Fruit fly (Drosophila melanogaster): Measurements from ENCODE around the gene CG1943.
A peak's percentile ranks its signal among the peaks of the same experiment; 100 is the strongest.

CG1943 gene

DNA sequence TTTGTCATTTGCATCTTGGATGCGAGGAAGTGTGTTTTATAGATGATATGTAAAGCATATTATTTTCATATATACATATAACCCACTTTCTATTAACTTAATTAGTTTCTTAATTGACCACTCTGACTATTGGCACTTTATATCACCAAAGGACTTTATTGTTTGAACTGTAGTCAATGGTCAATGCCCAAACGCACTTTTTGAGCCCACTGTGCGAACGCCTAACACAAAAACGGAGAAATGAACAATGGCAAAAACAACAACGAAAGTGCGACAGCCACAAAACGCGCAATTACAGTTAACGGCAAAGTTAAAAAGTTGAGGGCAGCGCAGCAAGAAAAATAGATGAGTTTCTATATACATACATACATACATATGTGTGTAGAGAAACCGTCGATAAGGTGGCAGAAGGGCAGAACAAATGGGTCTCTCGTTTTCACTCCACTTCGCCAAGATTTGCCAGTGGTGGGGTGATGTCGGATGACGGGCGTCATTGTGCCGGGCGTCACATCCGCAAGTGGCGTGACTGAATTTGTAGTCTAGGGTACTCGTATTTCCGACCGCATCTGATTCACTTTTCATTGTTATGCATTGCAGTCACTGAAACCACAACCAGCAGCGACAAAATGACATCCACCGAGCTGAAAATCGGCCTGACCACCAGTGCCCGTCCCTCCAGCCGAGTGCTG, 1.8 kb downstream of the CG1943 start:
- no peak for TF ChIP-seq dl (GFP tag; optimal IDR thresholded peaks at IDR 0.05; ENCODE audit: insufficient read depth in 1 of 2, partially characterized antibody in 2 of 2)
- peak; percentile 46 for TF ChIP-seq br (GFP tag; optimal IDR thresholded peaks at IDR 0.05)
- TF ChIP-seq sage (GFP tag; optimal IDR thresholded peaks at IDR 0.05): peak; percentile 15
- TF ChIP-seq h (GFP tag; optimal IDR thresholded peaks at IDR 0.05): no peak
- no peak for TF ChIP-seq OdsH (GFP tag; optimal IDR thresholded peaks at IDR 0.05)
- no peak for TF ChIP-seq Hr83 (GFP tag; optimal IDR thresholded peaks at IDR 0.05; ENCODE audit: poor library complexity, severe bottlenecking)

- TF ChIP-seq lola (GFP tag; optimal IDR thresholded peaks at IDR 0.05) (no peak), dsf (GFP tag; optimal IDR thresholded peaks at IDR 0.05; ENCODE audit: borderline replicate concordance) (no peak), ey (GFP tag; optimal IDR thresholded peaks at IDR 0.05) (no peak), Mio (GFP tag; optimal IDR thresholded peaks at IDR 0.05) (no peak), tai (GFP tag; optimal IDR thresholded peaks at IDR 0.05) (no peak), Hnf4 (GFP tag; optimal IDR thresholded peaks at IDR 0.05) (no peak), sv (GFP tag; optimal IDR thresholded peaks at IDR 0.05) (no peak), OdsH (GFP tag; optimal IDR thresholded peaks at IDR 0.05) (no peak), Hr78 (GFP tag; optimal IDR thresholded peaks at IDR 0.05) (no peak), CG32264 (GFP tag; optimal IDR thresholded peaks at IDR 0.05) (no peak), CG9705 (GFP tag; optimal IDR thresholded peaks at IDR 0.05) (no peak), woc (GFP tag; optimal IDR thresholded peaks at IDR 0.05) (no peak), N (GFP tag; optimal IDR thresholded peaks at IDR 0.05) (no peak), CrebA (GFP tag; optimal IDR thresholded peaks at IDR 0.05; ENCODE audit: borderline replicate concordance) (no peak), Jra (GFP tag; optimal IDR thresholded peaks at IDR 0.05) (no peak)
These were observed 5.1 kb downstream of the CG1943 start for dm6 chr3R:7079718-7080117.

dm6 chr3R:7080157-7080916, 5.7 kb downstream of the CG1943 start, which contains the start of gene Ref1:
Gene Ref1 (minus strand): TSS chr3R:7080387.
- TF ChIP-seq woc (GFP tag; optimal IDR thresholded peaks at IDR 0.05) (peak; percentile 63), CrebA (GFP tag; optimal IDR thresholded peaks at IDR 0.05; ENCODE audit: borderline replicate concordance) (no peak)

DNA sequence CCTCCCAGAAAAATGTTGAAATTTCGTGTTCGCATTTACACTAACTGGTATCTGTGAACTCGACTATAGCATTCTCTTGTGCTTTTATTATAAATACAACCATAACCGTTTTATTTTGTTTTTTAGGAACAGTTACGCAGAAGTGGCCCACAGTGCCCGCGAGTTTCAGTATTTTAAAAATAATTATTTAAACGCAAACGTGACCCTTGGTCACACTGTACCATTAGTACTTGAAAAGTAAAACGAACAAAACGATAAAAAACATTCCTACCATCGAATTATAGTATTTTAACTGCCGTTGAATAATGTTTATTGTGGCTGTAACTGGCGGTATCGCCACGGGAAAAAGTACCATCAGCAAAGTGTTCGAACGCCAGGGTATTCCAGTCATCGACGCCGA, 7.3 kb downstream of the CG1943 start, which contains the start of gene Dpck:
TSS of gene Dpck (plus strand) at position 211 of the 400 bp plus-strand sequence.
- peak; percentile 19 for TF ChIP-seq rgr (GFP tag; optimal IDR thresholded peaks at IDR 0.05)
- no peak for TF ChIP-seq usp (GFP tag; optimal IDR thresholded peaks at IDR 0.05)
- TF ChIP-seq Rel (GFP tag; optimal IDR thresholded peaks at IDR 0.05): no peak
- peak; percentile 47 for TF ChIP-seq Rel (tag; optimal IDR thresholded peaks at IDR 0.05)
- TF ChIP-seq Dif (GFP tag; optimal IDR thresholded peaks at IDR 0.05; ENCODE audit: partially characterized antibody): no peak
- TF ChIP-seq sage (GFP tag; optimal IDR thresholded peaks at IDR 0.05): peak; percentile 47
- TF ChIP-seq foxo (GFP tag; optimal IDR thresholded peaks at IDR 0.05): peak in 1 of 2 experiments; percentile 20
- TF ChIP-seq Hnf4 (GFP tag; optimal IDR thresholded peaks at IDR 0.05): peak; percentile 30
- no peak for TF ChIP-seq CG32264 (GFP tag; optimal IDR thresholded peaks at IDR 0.05)
- TF ChIP-seq OdsH (GFP tag; optimal IDR thresholded peaks at IDR 0.05): no peak
- no peak for TF ChIP-seq dl (GFP tag; optimal IDR thresholded peaks at IDR 0.05; ENCODE audit: insufficient read depth in 1 of 2, partially characterized antibody in 2 of 2)
- TF ChIP-seq ey (GFP tag; optimal IDR thresholded peaks at IDR 0.05): peak; percentile 11
- TF ChIP-seq h (GFP tag; optimal IDR thresholded peaks at IDR 0.05): peak; percentile 30
- TF ChIP-seq Sp1 (GFP tag; optimal IDR thresholded peaks at IDR 0.05): peak; percentile 53
- TF ChIP-seq HLH106 (tag; optimal IDR thresholded peaks at IDR 0.05): peak; percentile 30
- peak; percentile 34 for TF ChIP-seq fru (GFP tag; optimal IDR thresholded peaks at IDR 0.05)
- TF ChIP-seq Hr83 (GFP tag; optimal IDR thresholded peaks at IDR 0.05; ENCODE audit: poor library complexity, severe bottlenecking): peak; percentile 23
- no peak for TF ChIP-seq Myc (optimal IDR thresholded peaks at IDR 0.05)
- TF ChIP-seq Mio (GFP tag; optimal IDR thresholded peaks at IDR 0.05): peak; percentile 19
- TF ChIP-seq tai (GFP tag; optimal IDR thresholded peaks at IDR 0.05): no peak
- no peak for TF ChIP-seq Dfd (GFP tag; optimal IDR thresholded peaks at IDR 0.05)
- peak; percentile 60 for TF ChIP-seq woc (GFP tag; optimal IDR thresholded peaks at IDR 0.05)
- TF ChIP-seq jim (GFP tag; optimal IDR thresholded peaks at IDR 0.05): peak; percentile 28
- no peak for TF ChIP-seq dsf (GFP tag; optimal IDR thresholded peaks at IDR 0.05; ENCODE audit: borderline replicate concordance)

Measured in whole organism, wandering third instar larva.